Fruit fly (Drosophila melanogaster): ENCODE measurements around the gene CG4042.

Gene CG4042

dm6 chr3L:20771001-20771890, at the start of gene CG4042, which contains the start of gene Pitslre (continued):
- TF ChIP-seq CG1529 (GFP tag; optimal IDR thresholded peaks at IDR 0.05) (no peak), Nf-YC (tag; optimal IDR thresholded peaks at IDR 0.05) (peak; percentile 62), stwl (tag; optimal IDR thresholded peaks at IDR 0.05) (peak; percentile 6), crc (GFP tag; optimal IDR thresholded peaks at IDR 0.05) (no peak), CG15269 (tag; optimal IDR thresholded peaks at IDR 0.05) (peak; percentile 34), ham (GFP tag; IDR thresholded peaks at IDR 0.05) (no peak), CG1233 (GFP tag; optimal IDR thresholded peaks at IDR 0.05) (no peak), sob (GFP tag; IDR thresholded peaks at IDR 0.05) (no peak), CG3726 (GFP tag; IDR thresholded peaks at IDR 0.05) (no peak), CG18619 (GFP tag; optimal IDR thresholded peaks at IDR 0.05) (peak; percentile 14), D (optimal IDR thresholded peaks at IDR 0.05) (no peak), D (GFP tag; optimal IDR thresholded peaks at IDR 0.05) (peak; percentile 28), CG7357 (GFP tag; IDR thresholded peaks at IDR 0.05) (no peak), hkb (optimal IDR thresholded peaks at IDR 0.05) (no peak), hkb (GFP tag; IDR thresholded peaks at IDR 0.05) (peak; percentile 16; the same call in 1 of the 2 replicates), rib (GFP tag; IDR thresholded peaks at IDR 0.05) (no peak), CG33213 (GFP tag; optimal IDR thresholded peaks at IDR 0.05) (no peak), Antp (GFP tag; optimal IDR thresholded peaks at IDR 0.05) (no peak), disco-r (GFP tag; optimal IDR thresholded peaks at IDR 0.05) (no peak), tin (GFP tag; optimal IDR thresholded peaks at IDR 0.05) (peak; percentile 63), PHDP (tag; optimal IDR thresholded peaks at IDR 0.05) (peak; percentile 16), knrl (GFP tag; IDR thresholded peaks at IDR 0.05; ENCODE audit: partially characterized antibody) (peak; percentile 74; the same call in 2 of the 3 replicates), sd (tag; optimal IDR thresholded peaks at IDR 0.05) (no peak), CG8089 (GFP tag; optimal IDR thresholded peaks at IDR 0.05) (no peak), Sry-δ (GFP tag; optimal IDR thresholded peaks at IDR 0.05) (peak; percentile 55), bab2 (GFP tag; optimal IDR thresholded peaks at IDR 0.05) (no peak), CG8388 (GFP tag; optimal IDR thresholded peaks at IDR 0.05) (peak; percentile 31), bsh (GFP tag; optimal IDR thresholded peaks at IDR 0.05) (peak in 1 of 2 experiments; percentile 5), Tbp (GFP tag; optimal IDR thresholded peaks at IDR 0.05) (no peak), hth (optimal IDR thresholded peaks at IDR 0.05) (no peak), Mrtf (GFP tag; IDR thresholded peaks at IDR 0.05) (no peak), nerfin-1 (tag; optimal IDR thresholded peaks at IDR 0.05) (no peak), bcd (GFP tag; optimal IDR thresholded peaks at IDR 0.05) (peak; percentile 40), scrt (GFP tag; optimal IDR thresholded peaks at IDR 0.05) (no peak), gro (GFP tag; optimal IDR thresholded peaks at IDR 0.05) (no peak), CG2875 (GFP tag; optimal IDR thresholded peaks at IDR 0.05) (no peak), CG3281 (GFP tag; optimal IDR thresholded peaks at IDR 0.05) (no peak), danr (GFP tag; IDR thresholded peaks at IDR 0.05) (no peak), sna (GFP tag; IDR thresholded peaks at IDR 0.05; ENCODE audit: partially characterized antibody) (peak; percentile 69; the same call in 1 of the 2 replicates), Bteb2 (GFP tag; optimal IDR thresholded peaks at IDR 0.05) (no peak), C15 (GFP tag; IDR thresholded peaks at IDR 0.05) (no peak), otp (GFP tag; IDR thresholded peaks at IDR 0.05) (no peak), pnt (GFP tag; optimal IDR thresholded peaks at IDR 0.05) (no peak), CG10431 (GFP tag; optimal IDR thresholded peaks at IDR 0.05) (peak; percentile 7), fd3F (GFP tag; optimal IDR thresholded peaks at IDR 0.05) (no peak), pita (GFP tag; optimal IDR thresholded peaks at IDR 0.05) (no peak), CG2129 (GFP tag; IDR thresholded peaks at IDR 0.05; ENCODE audit: partially characterized antibody) (peak; percentile 72), D19B (GFP tag; optimal IDR thresholded peaks at IDR 0.05) (peak; percentile 25), NFAT (GFP tag; IDR thresholded peaks at IDR 0.05) (no peak; the same call in 1 of the 2 replicates), Hsf (GFP tag; optimal IDR thresholded peaks at IDR 0.05) (peak; percentile 29)

All from whole organism, embryonic.